Worm (Caenorhabditis elegans): ENCODE measurements around the gene Y39A1A.16.

The Y39A1A.16 gene

ce11 chrIII:10642781-10643180 is 36.3 kb upstream of the Y39A1A.16 start, which contains the start of the genes dhs-11 and orc-1 (continued):
- peak; percentile 77 for TF ChIP-seq C34F6.9 (tag; optimal IDR thresholded peaks at IDR 0.05)
- TF ChIP-seq alr-1 (tag; optimal IDR thresholded peaks at IDR 0.05): no peak
- TF ChIP-seq R02D3.7 (tag; optimal IDR thresholded peaks at IDR 0.05): no peak
- no peak for TF ChIP-seq nhr-10 (tag; optimal IDR thresholded peaks at IDR 0.05)
- TF ChIP-seq sma-9 (GFP tag; optimal IDR thresholded peaks at IDR 0.05): no peak
- no peak for TF ChIP-seq sma-9 (tag; optimal IDR thresholded peaks at IDR 0.05)
- peak; percentile 37 for TF ChIP-seq lin-13 (GFP tag; optimal IDR thresholded peaks at IDR 0.05)
- peak; percentile 91 to 99 for TF ChIP-seq lsy-2 (tag; optimal IDR thresholded peaks at IDR 0.05)
- no peak for TF ChIP-seq nhr-23 (tag; optimal IDR thresholded peaks at IDR 0.05)
- TF ChIP-seq fos-1 (tag; optimal IDR thresholded peaks at IDR 0.05): peak; percentile 13
- no peak for TF ChIP-seq ztf-4 (tag; optimal IDR thresholded peaks at IDR 0.05)
- TF ChIP-seq Y55F3AM.14 (GFP tag; optimal IDR thresholded peaks at IDR 0.05): no peak
- no peak for TF ChIP-seq unc-39 (tag; optimal IDR thresholded peaks at IDR 0.05)
- no peak for TF ChIP-seq unc-62 (GFP tag; optimal IDR thresholded peaks at IDR 0.05)
- TF ChIP-seq skn-1 (tag; optimal IDR thresholded peaks at IDR 0.05): no peak
- no peak for TF ChIP-seq nhr-11 (tag; optimal IDR thresholded peaks at IDR 0.05)
- TF ChIP-seq blmp-1 (tag; optimal IDR thresholded peaks at IDR 0.05; ENCODE audit: insufficient read depth): no peak
- TF ChIP-seq elt-3 (tag; optimal IDR thresholded peaks at IDR 0.05): no peak
- TF ChIP-seq unc-55 (GFP tag; optimal IDR thresholded peaks at IDR 0.05): peak; percentile 82
- TF ChIP-seq peb-1 (tag; optimal IDR thresholded peaks at IDR 0.05): no peak
- peak; percentile 50 for TF ChIP-seq nhr-25 (tag; optimal IDR thresholded peaks at IDR 0.05)
- no peak for TF ChIP-seq F13H6.1 (tag; optimal IDR thresholded peaks at IDR 0.05)

DNA sequence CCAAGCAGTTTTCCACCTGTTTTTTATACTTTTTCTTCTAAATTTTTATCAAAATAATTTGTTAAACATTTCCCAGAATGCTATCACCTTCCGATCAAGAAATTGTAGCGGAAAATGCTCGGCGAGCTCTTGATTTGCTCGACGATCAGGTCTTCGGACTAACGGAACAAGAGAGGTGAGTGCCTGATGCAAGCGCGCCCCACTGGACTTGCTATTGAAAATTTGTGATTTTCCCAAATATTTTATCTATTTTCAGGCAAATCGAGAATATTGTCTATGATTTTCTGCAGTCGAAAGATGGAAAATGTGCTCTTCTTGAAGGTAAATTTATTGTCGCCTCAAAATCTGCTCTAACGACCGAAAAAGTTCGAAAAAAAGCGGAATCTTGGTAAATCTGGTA is 33.0 kb upstream of the Y39A1A.16 start, which contains the start of gene orc-4:
TSS of gene orc-4 (plus strand) at position 77 of the 400 bp plus-strand sequence.
- TF ChIP-seq egl-27 (tag; optimal IDR thresholded peaks at IDR 0.05): no peak
- no peak for TF ChIP-seq mdl-1 (tag; optimal IDR thresholded peaks at IDR 0.05)
- TF ChIP-seq lsy-2 (tag; optimal IDR thresholded peaks at IDR 0.05): peak in 1 of 2 experiments; percentile 45
- no peak for TF ChIP-seq gmeb-1 (tag; optimal IDR thresholded peaks at IDR 0.05)
- peak; percentile 19 for TF ChIP-seq C34F6.9 (tag; optimal IDR thresholded peaks at IDR 0.05)
- no peak for TF ChIP-seq ceh-16 (tag; optimal IDR thresholded peaks at IDR 0.05)
- TF ChIP-seq ama-1 (optimal IDR thresholded peaks at IDR 0.05): no peak
- TF ChIP-seq ZK546.5 (tag; optimal IDR thresholded peaks at IDR 0.05): no peak
- no peak for TF ChIP-seq ztf-1 (GFP tag; conservative IDR thresholded peaks at IDR 0.05)

- no peak for TF ChIP-seq lsy-2 (tag; optimal IDR thresholded peaks at IDR 0.05)
- no peak for TF ChIP-seq unc-55 (GFP tag; optimal IDR thresholded peaks at IDR 0.05)
- TF ChIP-seq nhr-129 (tag; optimal IDR thresholded peaks at IDR 0.05): no peak
- TF ChIP-seq alr-1 (tag; optimal IDR thresholded peaks at IDR 0.05): no peak
- no peak for TF ChIP-seq mdl-1 (tag; optimal IDR thresholded peaks at IDR 0.05)
- no peak for TF ChIP-seq ztf-4 (tag; optimal IDR thresholded peaks at IDR 0.05)
- TF ChIP-seq ceh-16 (tag; optimal IDR thresholded peaks at IDR 0.05): no peak
- no peak for TF ChIP-seq zag-1 (tag; optimal IDR thresholded peaks at IDR 0.05)
- TF ChIP-seq elt-3 (tag; optimal IDR thresholded peaks at IDR 0.05): no peak
- TF ChIP-seq ztf-11 (tag; optimal IDR thresholded peaks at IDR 0.05): no peak
- no peak for TF ChIP-seq crh-2 (tag; optimal IDR thresholded peaks at IDR 0.05)
- TF ChIP-seq lin-11 (tag; optimal IDR thresholded peaks at IDR 0.05): no peak
- no peak for TF ChIP-seq blmp-1 (tag; optimal IDR thresholded peaks at IDR 0.05; ENCODE audit: insufficient read depth)
- TF ChIP-seq skn-1 (tag; optimal IDR thresholded peaks at IDR 0.05): no peak
Observed at ce11 chrIII:10649219-10649618, 29.9 kb upstream of the Y39A1A.16 start, which contains the start of gene emg-1. Gene emg-1, plus strand, starts transcription at chrIII:10649519.

DNA sequence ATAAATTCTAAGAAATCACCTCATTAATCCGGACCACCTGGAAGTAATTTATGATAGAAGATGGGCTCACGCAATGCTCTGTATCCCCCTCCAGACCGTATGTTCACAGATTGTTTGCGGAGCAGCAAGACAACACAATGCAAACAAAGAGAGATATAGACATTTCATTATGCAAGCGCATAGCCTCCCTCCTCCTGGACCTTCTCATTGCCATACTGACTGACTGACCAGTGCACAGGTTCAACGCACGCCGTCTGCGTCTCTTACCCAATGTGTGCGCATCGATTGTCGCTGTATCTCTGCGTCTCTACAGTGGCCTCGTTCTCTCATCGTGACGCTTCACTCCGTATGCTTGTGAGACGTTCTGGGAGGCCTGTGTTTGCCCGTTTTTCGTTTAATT is 27.4 kb upstream of the Y39A1A.16 start:
- TF ChIP-seq nhr-11 (tag; optimal IDR thresholded peaks at IDR 0.05) (no peak), ztf-11 (tag; optimal IDR thresholded peaks at IDR 0.05) (no peak), skn-1 (tag; optimal IDR thresholded peaks at IDR 0.05) (no peak), aly-2 (tag; optimal IDR thresholded peaks at IDR 0.05) (no peak), nhr-10 (tag; optimal IDR thresholded peaks at IDR 0.05) (no peak), nhr-129 (tag; optimal IDR thresholded peaks at IDR 0.05) (peak; percentile 46), lin-39 (tag; optimal IDR thresholded peaks at IDR 0.05) (no peak), sma-9 (GFP tag; optimal IDR thresholded peaks at IDR 0.05) (no peak), sma-9 (tag; optimal IDR thresholded peaks at IDR 0.05) (no peak), fos-1 (tag; optimal IDR thresholded peaks at IDR 0.05) (peak; percentile 18), mdl-1 (tag; optimal IDR thresholded peaks at IDR 0.05) (peak in 1 of 2 experiments; percentile 24), unc-55 (GFP tag; optimal IDR thresholded peaks at IDR 0.05) (peak; percentile 62), mbf-1 (tag; optimal IDR thresholded peaks at IDR 0.05) (no peak), ceh-82 (tag; optimal IDR thresholded peaks at IDR 0.05) (no peak), lin-11 (tag; optimal IDR thresholded peaks at IDR 0.05) (peak; percentile 34), nhr-6 (tag; optimal IDR thresholded peaks at IDR 0.05) (no peak), ztf-4 (tag; optimal IDR thresholded peaks at IDR 0.05) (no peak), crh-2 (tag; optimal IDR thresholded peaks at IDR 0.05) (peak; percentile 20), lsy-2 (tag; optimal IDR thresholded peaks at IDR 0.05) (peak; percentile 38 to 61), F13H6.1 (tag; optimal IDR thresholded peaks at IDR 0.05) (peak; percentile 83), Y55F3AM.14 (GFP tag; optimal IDR thresholded peaks at IDR 0.05) (no peak), ceh-16 (tag; optimal IDR thresholded peaks at IDR 0.05) (no peak), mab-5 (tag; optimal IDR thresholded peaks at IDR 0.05) (peak; percentile 20), ZK546.5 (tag; optimal IDR thresholded peaks at IDR 0.05) (no peak), elt-3 (tag; optimal IDR thresholded peaks at IDR 0.05) (no peak), egl-27 (tag; optimal IDR thresholded peaks at IDR 0.05) (peak; percentile 5), alr-1 (tag; optimal IDR thresholded peaks at IDR 0.05) (no peak), nhr-77 (tag; optimal IDR thresholded peaks at IDR 0.05) (no peak), peb-1 (tag; optimal IDR thresholded peaks at IDR 0.05) (no peak), blmp-1 (tag; optimal IDR thresholded peaks at IDR 0.05; ENCODE audit: insufficient read depth) (no peak), dmd-4 (tag; optimal IDR thresholded peaks at IDR 0.05) (no peak), ama-1 (optimal IDR thresholded peaks at IDR 0.05) (no peak), nhr-21 (tag; optimal IDR thresholded peaks at IDR 0.05) (no peak), sma-3 (GFP tag; optimal IDR thresholded peaks at IDR 0.05) (no peak)
